Worm (Caenorhabditis elegans) whole organism, mixed stage, embryonic: Measurements from ENCODE around the gene gst-41.

ENCODE experiments used
- nhr-76 ChIP-seq: sonication (generic microtip); optimal IDR thresholded peaks from 2 replicates; lab custom pipeline; 2017; ENCODE audit warnings: missing biosample characterization, missing genetic modification characterization
- pha-4 ChIP-seq: fragments of 150-350 bp; optimal IDR thresholded peaks from 2 replicates; lab custom pipeline; 2018; ENCODE audit warnings: missing biosample characterization, missing genetic modification reagents, missing genetic modification characterization
- tbx-8 ChIP-seq: fragments of 200-800 bp; sonication (Bioruptor generic); optimal IDR thresholded peaks from 2 replicates; lab custom pipeline; 2018; ENCODE audit warnings: mild to moderate bottlenecking, missing genetic modification characterization, moderate library complexity, missing compliant biosample characterization
- unc-62 ChIP-seq: fragments of 150-350 bp; optimal IDR thresholded peaks from 2 replicates; lab custom pipeline; 2014; ENCODE audit warnings: missing biosample characterization, missing genetic modification reagents, missing genetic modification characterization
- ztf-11 ChIP-seq: fragments of 150-350 bp; optimal IDR thresholded peaks from 2 replicates; lab custom pipeline; 2014; ENCODE audit warnings: missing biosample characterization, missing genetic modification characterization

DNA sequence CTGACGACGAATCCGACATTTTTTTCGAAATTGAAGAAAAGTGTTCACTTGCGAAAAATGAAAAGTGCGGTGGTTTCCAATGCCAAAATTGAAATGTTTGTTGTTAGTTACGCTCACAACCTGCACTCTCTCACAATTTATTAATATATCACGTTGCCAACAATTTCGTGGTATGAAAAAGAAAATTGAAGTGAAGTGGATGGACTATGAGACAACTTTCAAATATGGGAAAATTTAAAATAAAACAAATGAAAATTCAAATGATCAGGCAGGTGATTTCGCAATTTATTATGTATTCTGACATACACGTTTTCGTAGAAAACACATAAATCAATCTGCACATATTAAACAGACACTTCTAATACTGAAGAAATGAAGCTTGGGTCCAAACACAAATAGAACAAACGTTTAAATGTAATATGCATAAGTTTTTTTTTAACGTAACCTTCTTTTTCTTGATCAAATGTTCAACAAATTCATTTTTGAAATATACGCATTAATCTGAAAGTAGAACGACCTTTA, 13.0 kb downstream of the gst-41 start, which contains the start of gene srp-6:
- no peak for TF ChIP-seq pha-4 (tag; lab: Kevin White, UChicago)
- no peak for TF ChIP-seq unc-62
- no peak for TF ChIP-seq nhr-76 (tag; lab: Kevin White, UChicago)
- no peak for TF ChIP-seq tbx-8 (GFP tag; lab: Kevin White, UChicago)
- no peak for TF ChIP-seq ztf-11
